Worm (Caenorhabditis elegans): ENCODE data around the gene Y41G9A.6.

DNA sequence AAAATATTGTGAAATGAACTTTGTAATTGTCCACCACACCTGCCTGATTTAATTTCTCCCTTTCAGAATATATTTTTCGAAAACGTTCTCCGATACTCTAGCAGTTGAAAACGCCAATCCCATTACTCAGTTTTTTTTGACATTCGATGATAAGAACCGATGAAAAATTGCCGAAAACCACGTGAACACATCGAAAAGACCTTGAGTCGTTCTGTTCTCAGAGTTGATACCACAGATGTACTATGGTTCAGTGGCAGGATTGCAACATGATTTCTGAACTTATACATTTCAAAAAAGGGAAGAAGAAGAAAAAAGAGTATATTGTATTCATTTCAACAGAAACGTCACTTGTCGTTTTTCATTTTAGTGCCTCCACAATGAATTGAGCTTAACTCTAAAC is 16.4 kb upstream of the Y41G9A.6 start:
- TF ChIP-seq egl-13 (tag; optimal IDR thresholded peaks at IDR 0.05) (no peak), nhr-28 (tag; optimal IDR thresholded peaks at IDR 0.05) (no peak), lin-39 (tag; optimal IDR thresholded peaks at IDR 0.05) (no peak), nhr-85 (tag) (peak; percentile 79), elt-3 (tag; optimal IDR thresholded peaks at IDR 0.05) (peak in 2 of 6 experiments; percentile 26 to 94), nhr-84 (tag; optimal IDR thresholded peaks at IDR 0.05) (no peak), lin-13 (GFP tag; optimal IDR thresholded peaks at IDR 0.05) (no peak), lsy-2 (tag; optimal IDR thresholded peaks at IDR 0.05) (no peak), ceh-88 (GFP tag; IDR thresholded peaks at IDR 0.05) (no peak), C16A3.4 (tag; optimal IDR thresholded peaks at IDR 0.05) (no peak), fos-1 (tag; optimal IDR thresholded peaks at IDR 0.05) (no peak), snpc-4 (tag; optimal IDR thresholded peaks at IDR 0.05) (no peak), pag-3 (tag; optimal IDR thresholded peaks at IDR 0.05; ENCODE audit: borderline replicate concordance, insufficient read depth) (no peak), ces-1 (GFP tag; optimal IDR thresholded peaks at IDR 0.05) (no peak)
